Worm (Caenorhabditis elegans) whole organism, L4 larva: ENCODE measurements around the gene W06D11.5.

Source experiments
- D1046.2 ChIP-seq: fragments of 200-800 bp; sonication (Bioruptor generic); IDR thresholded peaks from 2 replicates; pipeline ENCODE4 v1.3.6; 2022; ENCODE audit warnings: missing genetic modification characterization, missing compliant biosample characterization
- F26F4.8 ChIP-seq: fragments of 200-800 bp; sonication (Bioruptor generic); conservative IDR thresholded peaks from 2 replicates; pipeline ENCODE4 v1.3.6; 2022; ENCODE audit warnings: missing genetic modification characterization, missing compliant biosample characterization
- Y105C5A.15 ChIP-seq: fragments of 200-800 bp; sonication (Bioruptor generic); IDR thresholded peaks from 2 replicates; pipeline ENCODE4 v1.3.6; 2022; ENCODE audit warnings: missing genetic modification characterization, missing compliant biosample characterization
- Y48G9A.11 ChIP-seq: fragments of 200-800 bp; sonication (Bioruptor generic); IDR thresholded peaks from 2 replicates; pipeline ENCODE4 v1.3.6; 2022; ENCODE audit warnings: missing genetic modification reagents, missing genetic modification characterization, missing compliant biosample characterization
- ZK337.2 ChIP-seq: fragments of 200-800 bp; sonication (Bioruptor generic); IDR thresholded peaks from 2 replicates; pipeline ENCODE4 v1.3.6; 2022; ENCODE audit warnings: missing genetic modification reagents, missing genetic modification characterization, missing compliant biosample characterization
- ZK546.5 ChIP-seq, 2 experiments: sonication (generic microtip); optimal IDR thresholded peaks; 2 replicates each; lab custom pipeline; 2017; ENCODE audit warnings: missing biosample characterization in 2 of 2, missing genetic modification characterization in 2 of 2
- aly-2 ChIP-seq: sonication (generic microtip); optimal IDR thresholded peaks from 2 replicates; lab custom pipeline; 2018; ENCODE audit warnings: missing biosample characterization, missing genetic modification characterization
- arid-1 ChIP-seq: fragments of 200-800 bp; sonication (Bioruptor generic); conservative IDR thresholded peaks from 2 replicates; pipeline ENCODE4 v1.3.6; 2022; ENCODE audit warnings: missing genetic modification reagents, missing genetic modification characterization, missing compliant biosample characterization
- attf-4 ChIP-seq: sonication (generic microtip); optimal IDR thresholded peaks from 3 replicates; lab custom pipeline; 2017; ENCODE audit warnings: missing biosample characterization, missing genetic modification characterization
- ceh-20 ChIP-seq: fragments of 200-800 bp; sonication (Bioruptor generic); IDR thresholded peaks from 2 replicates; pipeline ENCODE4 v1.3.6; 2022; ENCODE audit warnings: missing genetic modification reagents, missing genetic modification characterization, missing compliant biosample characterization
- ceh-28 ChIP-seq: fragments of 150-350 bp; optimal IDR thresholded peaks from 2 replicates; lab custom pipeline; 2014; ENCODE audit warnings: missing biosample characterization, missing genetic modification reagents, missing genetic modification characterization
- ceh-32 ChIP-seq: sonication (generic microtip); optimal IDR thresholded peaks from 2 replicates; lab custom pipeline; 2016; ENCODE audit warnings: mild to moderate bottlenecking, missing genetic modification characterization, missing compliant biosample characterization; ENCODE audit not compliant: poor library complexity
- ceh-44 ChIP-seq: fragments of 200-800 bp; sonication (Bioruptor generic); IDR thresholded peaks from 2 replicates; pipeline ENCODE4 v1.3.6; 2022; ENCODE audit warnings: missing genetic modification reagents, missing genetic modification characterization, missing compliant biosample characterization
- ceh-62 ChIP-seq: sonication (generic microtip); optimal IDR thresholded peaks from 2 replicates; lab custom pipeline; 2017; ENCODE audit warnings: missing biosample characterization, missing genetic modification characterization
- ces-1 ChIP-seq: fragments of 150-350 bp; sonication (generic microtip); optimal IDR thresholded peaks from 4 replicates; lab custom pipeline; 2014; ENCODE audit warnings: missing biosample characterization, missing genetic modification reagents, missing genetic modification characterization
- daf-16 ChIP-seq, 3 experiments: sonication (generic microtip); optimal IDR thresholded peaks; 2 replicates each; lab custom pipeline; 2016 to 2017; ENCODE audit warnings: missing genetic modification characterization in 3 of 3, missing genetic modification reagents in 3 of 3, mild to moderate bottlenecking in 2 of 3, missing compliant biosample characterization in 2 of 3, missing biosample characterization in 1 of 3, moderate library complexity in 1 of 3
- daf-19 ChIP-seq: fragments of 200-800 bp; sonication (Bioruptor generic); conservative IDR thresholded peaks from 2 replicates; pipeline ENCODE4 v1.3.6; 2022; ENCODE audit warnings: missing genetic modification characterization, missing compliant biosample characterization
- daf-8 ChIP-seq: fragments of 200-800 bp; sonication (Bioruptor generic); IDR thresholded peaks from 2 replicates; pipeline ENCODE4 v1.3.6; 2022; ENCODE audit warnings: missing genetic modification characterization, missing compliant biosample characterization
- dmd-6 ChIP-seq: fragments of 200-800 bp; sonication (Bioruptor generic); IDR thresholded peaks from 2 replicates; pipeline ENCODE4 v1.3.6; 2022; ENCODE audit warnings: missing genetic modification reagents, missing genetic modification characterization, missing compliant biosample characterization
- dmd-8 ChIP-seq: fragments of 200-800 bp; sonication (Bioruptor generic); IDR thresholded peaks from 2 replicates; pipeline ENCODE4 v1.3.6; 2022; ENCODE audit warnings: missing genetic modification characterization, missing compliant biosample characterization
- duxl-1 ChIP-seq: sonication (generic microtip); optimal IDR thresholded peaks from 2 replicates; lab custom pipeline; 2016; ENCODE audit warnings: mild to moderate bottlenecking, missing genetic modification characterization, moderate library complexity, missing compliant biosample characterization; ENCODE audit not compliant: poor library complexity
- egl-27 ChIP-seq: sonication (generic microtip); optimal IDR thresholded peaks from 3 replicates; lab custom pipeline; 2017; ENCODE audit warnings: missing biosample characterization, missing genetic modification reagents, missing genetic modification characterization
- hlh-11 ChIP-seq: fragments of 200-800 bp; sonication (Bioruptor generic); optimal IDR thresholded peaks from 2 replicates; lab custom pipeline; 2018; ENCODE audit warnings: mild to moderate bottlenecking, missing genetic modification characterization, missing compliant biosample characterization
- hlh-30 ChIP-seq: sonication (generic microtip); optimal IDR thresholded peaks from 2 replicates; lab custom pipeline; 2017; ENCODE audit warnings: antibody characterized with exemption, mild to moderate bottlenecking, missing genetic modification characterization, missing compliant biosample characterization; ENCODE audit not compliant: insufficient read depth
- lim-7 ChIP-seq: fragments of 200-800 bp; sonication (Bioruptor generic); IDR thresholded peaks from 2 replicates; pipeline ENCODE4 v1.3.6; 2022; ENCODE audit warnings: missing genetic modification characterization, missing compliant biosample characterization
- nhr-10 ChIP-seq: fragments of 150-350 bp; optimal IDR thresholded peaks from 2 replicates; lab custom pipeline; 2014; ENCODE audit warnings: missing biosample characterization, missing genetic modification characterization
- nhr-237 ChIP-seq: sonication (generic microtip); optimal IDR thresholded peaks from 2 replicates; lab custom pipeline; 2017; ENCODE audit warnings: missing biosample characterization, missing genetic modification characterization
- nhr-25 ChIP-seq: sonication (generic microtip); optimal IDR thresholded peaks from 2 replicates; lab custom pipeline; 2017; ENCODE audit warnings: missing genetic modification characterization, mild to moderate bottlenecking, missing compliant biosample characterization, antibody characterized with exemption, moderate library complexity, borderline replicate concordance; ENCODE audit not compliant: insufficient read depth
- nhr-28 ChIP-seq: fragments of 150-350 bp; optimal IDR thresholded peaks from 2 replicates; lab custom pipeline; 2014; ENCODE audit warnings: missing biosample characterization, missing genetic modification characterization
- nhr-76 ChIP-seq: fragments of 150-350 bp; optimal IDR thresholded peaks from 2 replicates; lab custom pipeline; 2014; ENCODE audit warnings: missing biosample characterization, missing genetic modification characterization
- rbr-2 ChIP-seq: sonication (generic microtip); optimal IDR thresholded peaks from 2 replicates; lab custom pipeline; 2016; ENCODE audit warnings: missing genotype, missing genetic modification characterization, missing compliant biosample characterization
- skn-1 ChIP-seq: fragments of 150-350 bp; optimal IDR thresholded peaks from 2 replicates; lab custom pipeline; 2014; ENCODE audit warnings: missing biosample characterization, missing genetic modification characterization
- tra-1 ChIP-seq: fragments of 200-800 bp; sonication (Bioruptor generic); IDR thresholded peaks from 2 replicates; pipeline ENCODE4 v1.3.6; 2022; ENCODE audit warnings: missing genetic modification reagents, missing genetic modification characterization, missing compliant biosample characterization
- unc-39 ChIP-seq: sonication (generic microtip); optimal IDR thresholded peaks from 2 replicates; lab custom pipeline; 2017; ENCODE audit warnings: missing biosample characterization, missing genetic modification characterization
- unc-62 ChIP-seq, 3 experiments: fragments of 150-350 bp in 1 of 3; sonication (generic microtip); optimal IDR thresholded peaks in 2 of 3; peaks in 1 of 3; 1 replicate in 1 of 3; 2 replicates in 2 of 3; lab custom pipeline; 2014 to 2017; ENCODE audit warnings: missing biosample characterization in 3 of 3, missing genetic modification characterization in 3 of 3, missing genetic modification reagents in 3 of 3, missing genotype in 1 of 3
- vab-7 ChIP-seq: fragments of 200-800 bp; sonication (Bioruptor generic); IDR thresholded peaks from 2 replicates; pipeline ENCODE4 v1.3.6; 2022; ENCODE audit warnings: missing genetic modification reagents, missing genetic modification characterization, missing compliant biosample characterization
- zfp-2 ChIP-seq: sonication (generic microtip); optimal IDR thresholded peaks from 2 replicates; lab custom pipeline; 2016; ENCODE audit warnings: mild to moderate bottlenecking, missing genetic modification characterization, missing compliant biosample characterization
- zfp-3 ChIP-seq: fragments of 200-800 bp; sonication (Bioruptor generic); conservative IDR thresholded peaks from 2 replicates; pipeline ENCODE4 v1.3.6; 2022; ENCODE audit warnings: missing genetic modification reagents, missing genetic modification characterization, missing compliant biosample characterization
- ztf-7 ChIP-seq: fragments of 150-350 bp; optimal IDR thresholded peaks from 2 replicates; lab custom pipeline; 2014; ENCODE audit warnings: missing biosample characterization, missing genetic modification characterization

Gene W06D11.5

ce11 chrX:12347822-12348221 is 47.9 kb downstream of the W06D11.5 start (continued):
- peak; percentile 63; the same call in 1 of the 2 replicates for TF ChIP-seq tra-1 (GFP tag; lab: Robert Waterston, UW)
- no peak for TF ChIP-seq D1046.2
- no peak for TF ChIP-seq daf-8 (GFP tag; lab: Robert Waterston, UW)
- peak; percentile 85 for TF ChIP-seq lim-7 (GFP tag; lab: Robert Waterston, UW)
- TF ChIP-seq skn-1 (tag; lab: Kevin White, UChicago): no peak
- TF ChIP-seq egl-27: no peak
- no peak for TF ChIP-seq nhr-10
- no peak for TF ChIP-seq daf-19 (GFP tag; lab: Robert Waterston, UW)
- TF ChIP-seq ces-1 (GFP tag; lab: Kevin White, UChicago): no peak
- no peak for TF ChIP-seq nhr-237 (tag; lab: Kevin White, UChicago)
- TF ChIP-seq arid-1: peak; percentile 52; the same call in 1 of the 2 replicates
- TF ChIP-seq F26F4.8: peak; percentile 67; the same call in 1 of the 2 replicates
- peak; percentile 28 for TF ChIP-seq rbr-2 (tag; lab: Kevin White, UChicago)
- peak; percentile 53 for TF ChIP-seq duxl-1 (tag; lab: Kevin White, UChicago)
- TF ChIP-seq ztf-7 (tag; lab: Kevin White, UChicago): peak; percentile 28
- no peak for TF ChIP-seq aly-2 (tag; lab: Kevin White, UChicago)
- TF ChIP-seq Y48G9A.11 (GFP tag; lab: Robert Waterston, UW): peak; percentile 67
- TF ChIP-seq dmd-8 (GFP tag; lab: Robert Waterston, UW): peak; percentile 80
- TF ChIP-seq ZK546.5 (tag; optimal IDR thresholded peaks at IDR 0.05; lab: Kevin White, UChicago): no peak
- TF ChIP-seq ceh-32 (tag; lab: Kevin White, UChicago): no peak
- TF ChIP-seq ceh-20 (GFP tag; lab: Robert Waterston, UW): peak; percentile 42; the same call in 1 of the 2 replicates
- TF ChIP-seq attf-4 (tag; lab: Kevin White, UChicago): no peak
- TF ChIP-seq vab-7 (GFP tag; lab: Robert Waterston, UW): peak; percentile 88

ce11 chrX:12348329-12348728 is 48.4 kb downstream of the W06D11.5 start, which contains the start of gene F42F12.14:
F42F12.14 (plus strand) TSS chrX:12348629.
- TF ChIP-seq unc-39 (no peak), ceh-62 (tag; lab: Kevin White, UChicago) (no peak), nhr-76 (no peak), unc-62 (GFP tag; optimal IDR thresholded peaks at IDR 0.05 in 1 of 2; lab: Kevin White, UChicago) (peak in 1 of 2 experiments; percentile 74), unc-62 (tag; optimal IDR thresholded peaks at IDR 0.05; lab: Kevin White, UChicago) (no peak)

- TF ChIP-seq Y105C5A.15 (GFP tag; lab: Robert Waterston, UW): no peak
- peak; percentile 21 for TF ChIP-seq nhr-28 (tag; lab: Kevin White, UChicago)
- no peak for TF ChIP-seq zfp-3 (GFP tag; lab: Robert Waterston, UW)
- no peak for TF ChIP-seq vab-7 (GFP tag; lab: Robert Waterston, UW)
- peak; percentile 20; the same call in 1 of the 2 replicates for TF ChIP-seq dmd-6 (GFP tag; lab: Robert Waterston, UW)
- TF ChIP-seq hlh-30 (tag; lab: Kevin White, UChicago): peak; percentile 10
- TF ChIP-seq zfp-2: no peak
- no peak for TF ChIP-seq Y48G9A.11 (GFP tag; lab: Robert Waterston, UW)
- TF ChIP-seq rbr-2 (tag; lab: Kevin White, UChicago): no peak
- TF ChIP-seq ZK337.2 (GFP tag; lab: Robert Waterston, UW): no peak
- TF ChIP-seq ceh-44: no peak
- TF ChIP-seq ceh-28 (tag; lab: Kevin White, UChicago): no peak
- TF ChIP-seq hlh-11 (tag; lab: Kevin White, UChicago): peak; percentile 30
- no peak for TF ChIP-seq nhr-25
- no peak for TF ChIP-seq daf-16 (GFP tag; optimal IDR thresholded peaks at IDR 0.05; lab: Kevin White, UChicago)
- peak; percentile 87 for TF ChIP-seq daf-16 (tag; optimal IDR thresholded peaks at IDR 0.05; lab: Kevin White, UChicago)
- no peak for TF ChIP-seq nhr-10
These were observed 50.3 kb downstream of the W06D11.5 start, which contains the start of gene F42F12.3 for ce11 chrX:12350207-12350606. F42F12.3 (plus strand) TSS chrX:12350578.
